Worm (Caenorhabditis elegans): Measurements from ENCODE around the gene F55D1.1.

DNA sequence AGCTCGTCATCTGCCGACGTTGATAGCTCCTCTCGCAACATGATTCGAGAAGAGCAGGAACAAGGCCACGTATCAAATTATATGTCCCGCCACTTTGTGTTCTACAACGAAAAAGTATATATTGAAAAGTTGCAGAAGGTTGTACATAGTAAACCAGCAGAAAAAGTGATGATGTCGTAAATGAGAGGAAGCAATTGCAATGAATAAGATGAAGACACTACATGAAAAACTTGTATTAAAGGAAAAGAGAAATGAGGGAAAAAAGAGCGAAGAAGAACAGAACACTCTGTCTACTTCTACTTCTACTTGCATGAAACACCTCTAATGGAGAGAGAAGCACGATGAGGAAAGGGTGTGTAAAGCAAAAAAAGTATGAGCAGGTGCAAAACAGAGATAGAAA lies 15.5 kb downstream of the F55D1.1 start, which contains the start of gene T23F2.2:
- TF ChIP-seq hlh-17 (GFP tag; optimal IDR thresholded peaks at IDR 0.05; ENCODE audit: borderline replicate concordance) (no peak), dpl-1 (GFP tag; optimal IDR thresholded peaks at IDR 0.05) (no peak), unc-62 (GFP tag; optimal IDR thresholded peaks at IDR 0.05) (no peak), fos-1 (tag; optimal IDR thresholded peaks at IDR 0.05) (no peak), lin-14 (GFP tag; optimal IDR thresholded peaks at IDR 0.05) (peak; percentile 26), blmp-1 (tag; optimal IDR thresholded peaks at IDR 0.05) (no peak), ceh-82 (tag; optimal IDR thresholded peaks at IDR 0.05) (no peak), elt-3 (tag; optimal IDR thresholded peaks at IDR 0.05) (no peak), sox-4 (tag; optimal IDR thresholded peaks at IDR 0.05) (no peak), ets-5 (GFP tag; IDR thresholded peaks at IDR 0.05) (no peak), C34B4.2 (tag; optimal IDR thresholded peaks at IDR 0.05) (no peak), efl-1 (optimal IDR thresholded peaks at IDR 0.05) (no peak), efl-1 (GFP tag; optimal IDR thresholded peaks at IDR 0.05 in 1 of 2) (no peak), ceh-90 (tag; optimal IDR thresholded peaks at IDR 0.05) (no peak)
